Fruit fly (Drosophila melanogaster) whole organism, embryonic: ENCODE measurements around the gene CG14795.

ENCODE experiments used
- Atf6 ChIP-seq: fragments of 200-800 bp; sonication (Bioruptor generic); IDR thresholded peaks from 2 replicates; pipeline ENCODE4 v1.3.6; 2022; ENCODE audit warnings: missing biosample characterization, missing genetic modification characterization
- Bdp1 ChIP-seq: fragments of 200-800 bp; sonication (Bioruptor generic); optimal IDR thresholded peaks from 3 replicates; lab custom pipeline; 2016; ENCODE audit warnings: missing biosample characterization, missing genetic modification characterization
- C15 ChIP-seq: fragments of 200-800 bp; sonication (Bioruptor generic); IDR thresholded peaks from 3 replicates; pipeline ENCODE4 v1.3.6; 2022; ENCODE audit warnings: missing biosample characterization, missing genetic modification characterization
- CG12942 ChIP-seq: fragments of 200-800 bp; sonication (Bioruptor generic); optimal IDR thresholded peaks from 3 replicates; lab custom pipeline; 2016; ENCODE audit warnings: missing biosample characterization, missing genetic modification characterization
- CG14014 ChIP-seq: fragments of 200-800 bp; sonication (Bioruptor generic); IDR thresholded peaks from 2 replicates; pipeline ENCODE4 v1.3.6; 2022; ENCODE audit warnings: missing biosample characterization, missing genetic modification characterization
- CG4360 ChIP-seq: fragments of 200-800 bp; sonication (Bioruptor generic); IDR thresholded peaks from 2 replicates; pipeline ENCODE4 v1.3.6; 2022; ENCODE audit warnings: missing biosample characterization, missing genetic modification characterization
- CG6175 ChIP-seq: fragments of 200-800 bp; sonication (Bioruptor generic); IDR thresholded peaks from 3 replicates; pipeline ENCODE4 v1.3.6; 2022; ENCODE audit warnings: missing biosample characterization, missing genetic modification characterization
- CG6254 ChIP-seq: fragments of 200-800 bp; sonication (Bioruptor generic); optimal IDR thresholded peaks from 3 replicates; lab custom pipeline; 2017; ENCODE audit warnings: mild to moderate bottlenecking, missing biosample characterization, missing genetic modification reagents, missing genetic modification characterization
- CG6813 ChIP-seq: fragments of 200-800 bp; sonication (Bioruptor generic); optimal IDR thresholded peaks from 2 replicates; lab custom pipeline; 2017; ENCODE audit warnings: missing biosample characterization, missing genetic modification characterization, mild to moderate bottlenecking, moderate library complexity, missing genetic modification reagents
- CG7372 ChIP-seq: fragments of 200-800 bp; sonication (Bioruptor generic); IDR thresholded peaks from 2 replicates; pipeline ENCODE4 v1.3.6; 2022; ENCODE audit warnings: missing biosample characterization, missing genetic modification characterization
- CG7745 ChIP-seq: fragments of 200-800 bp; sonication (Bioruptor generic); optimal IDR thresholded peaks from 2 replicates; lab custom pipeline; 2018; ENCODE audit warnings: missing biosample characterization, mild to moderate bottlenecking, missing genetic modification characterization, moderate library complexity
- CG7963 ChIP-seq: fragments of 200-800 bp; sonication (Bioruptor generic); IDR thresholded peaks from 3 replicates; pipeline ENCODE4 v1.3.6; 2022; ENCODE audit warnings: missing biosample characterization, missing genetic modification characterization; ENCODE audit not compliant: partially characterized antibody
- CG7987 ChIP-seq: fragments of 200-800 bp; sonication (Bioruptor generic); optimal IDR thresholded peaks from 2 replicates; lab custom pipeline; 2018; ENCODE audit warnings: missing biosample characterization, mild to moderate bottlenecking, missing genetic modification characterization, moderate library complexity
- CG8281 ChIP-seq: fragments of 200-800 bp; sonication (Bioruptor generic); optimal IDR thresholded peaks from 2 replicates; lab custom pipeline; 2018; ENCODE audit warnings: missing biosample characterization, mild to moderate bottlenecking, missing genetic modification characterization, moderate library complexity
- Dip2 ChIP-seq: fragments of 200-800 bp; sonication (Bioruptor generic); IDR thresholded peaks from 2 replicates; pipeline ENCODE4 v1.3.6; 2022; ENCODE audit warnings: missing biosample characterization, missing genetic modification characterization
- Dip3 ChIP-seq: fragments of 200-800 bp; sonication (Bioruptor generic); optimal IDR thresholded peaks from 3 replicates; lab custom pipeline; 2016; ENCODE audit warnings: missing biosample characterization, missing genetic modification characterization
- Fer2 ChIP-seq: fragments of 200-800 bp; sonication (Bioruptor generic); optimal IDR thresholded peaks from 2 replicates; lab custom pipeline; 2018; ENCODE audit warnings: missing biosample characterization, mild to moderate bottlenecking, missing genetic modification characterization, moderate library complexity
- GATAe ChIP-seq: fragments of 200-800 bp; sonication (Bioruptor generic); conservative IDR thresholded peaks from 2 replicates; pipeline ENCODE4 v1.3.6; 2022; ENCODE audit warnings: missing biosample characterization, missing genetic modification characterization
- H2.0 ChIP-seq: fragments of 200-800 bp; sonication (Bioruptor generic); IDR thresholded peaks from 2 replicates; pipeline ENCODE4 v1.3.6; 2022; ENCODE audit warnings: missing biosample characterization, missing genetic modification characterization
- HHEX ChIP-seq: fragments of 200-800 bp; sonication (Bioruptor generic); optimal IDR thresholded peaks from 3 replicates; lab custom pipeline; 2017; ENCODE audit warnings: missing biosample characterization, mild to moderate bottlenecking, missing genetic modification characterization, missing genetic modification reagents
- HLHmδ ChIP-seq: fragments of 200-800 bp; sonication (Bioruptor generic); optimal IDR thresholded peaks from 2 replicates; lab custom pipeline; 2018; ENCODE audit warnings: missing biosample characterization, mild to moderate bottlenecking, missing genetic modification characterization, moderate library complexity
- HmgZ ChIP-seq: fragments of 200-800 bp; sonication (Bioruptor generic); optimal IDR thresholded peaks from 2 replicates; lab custom pipeline; 2018; ENCODE audit warnings: missing biosample characterization, mild to moderate bottlenecking, missing genetic modification characterization
- Jarid2 ChIP-seq: fragments of 200-800 bp; sonication (Bioruptor generic); optimal IDR thresholded peaks from 3 replicates; lab custom pipeline; 2017; ENCODE audit warnings: mild to moderate bottlenecking, missing biosample characterization, missing genetic modification reagents, missing genetic modification characterization
- Myb ChIP-seq: fragments of 200-800 bp; sonication (Bioruptor generic); optimal IDR thresholded peaks from 2 replicates; lab custom pipeline; 2016; ENCODE audit warnings: missing biosample characterization, missing genetic modification characterization
- NC2β ChIP-seq: fragments of 200-800 bp; sonication (Bioruptor generic); optimal IDR thresholded peaks from 2 replicates; lab custom pipeline; 2016; ENCODE audit warnings: missing biosample characterization, missing genetic modification characterization
- Ravus ChIP-seq: fragments of 200-800 bp; sonication (Bioruptor generic); IDR thresholded peaks from 2 replicates; pipeline ENCODE4 v1.3.6; 2022; ENCODE audit warnings: missing biosample characterization, missing genetic modification characterization
- Rx ChIP-seq: fragments of 200-800 bp; sonication (Bioruptor generic); IDR thresholded peaks from 2 replicates; pipeline ENCODE4 v1.3.6; 2022; ENCODE audit warnings: missing biosample characterization, missing genetic modification characterization
- Scr ChIP-seq: fragments of 200-800 bp; sonication (Bioruptor generic); IDR thresholded peaks from 2 replicates; pipeline ENCODE4 v1.3.6; 2022; ENCODE audit warnings: missing biosample characterization, missing genetic modification characterization; ENCODE audit not compliant: partially characterized antibody
- Spps ChIP-seq: fragments of 200-800 bp; sonication (Bioruptor generic); optimal IDR thresholded peaks from 2 replicates; lab custom pipeline; 2018; ENCODE audit warnings: missing biosample characterization, mild to moderate bottlenecking, missing genetic modification characterization
- Ssrp ChIP-seq: fragments of 200-800 bp; sonication (Bioruptor generic); optimal IDR thresholded peaks from 2 replicates; lab custom pipeline; 2018; ENCODE audit warnings: missing biosample characterization, mild to moderate bottlenecking, missing genetic modification characterization, moderate library complexity
- Trl ChIP-seq, 3 experiments: fragments of >200 bp in 2 of 3; fragments of 200-800 bp in 1 of 3; sonication (Bioruptor generic) in 1 of 3; optimal IDR thresholded peaks; 2 replicates in 1 of 3; 3 replicates in 2 of 3; lab custom pipeline; 2016 to 2017; ENCODE audit warnings: missing biosample characterization in 1 of 3, missing genetic modification characterization in 1 of 3
- bowl ChIP-seq: fragments of 200-800 bp; sonication (Bioruptor generic); IDR thresholded peaks from 2 replicates; pipeline ENCODE4 v1.3.6; 2022; ENCODE audit warnings: missing biosample characterization, missing genetic modification characterization
- bsh ChIP-seq, 2 experiments: fragments of 200-800 bp; sonication (Bioruptor generic); optimal IDR thresholded peaks; 2 replicates each; lab custom pipeline; 2017 to 2018; ENCODE audit warnings: mild to moderate bottlenecking in 2 of 2, missing biosample characterization in 2 of 2, missing genetic modification characterization in 2 of 2, moderate library complexity in 1 of 2
- dm ChIP-seq: fragments of 200-800 bp; sonication (Bioruptor generic); optimal IDR thresholded peaks from 3 replicates; lab custom pipeline; 2016; ENCODE audit warnings: missing biosample characterization, missing genetic modification characterization
- gem ChIP-seq: fragments of 200-800 bp; sonication (Bioruptor generic); optimal IDR thresholded peaks from 2 replicates; lab custom pipeline; 2019; ENCODE audit warnings: missing biosample characterization, mild to moderate bottlenecking, missing genetic modification characterization, moderate library complexity
- gfzf ChIP-seq: fragments of 200-800 bp; sonication (Bioruptor generic); optimal IDR thresholded peaks from 2 replicates; lab custom pipeline; 2016; ENCODE audit warnings: missing biosample characterization, mild to moderate bottlenecking, missing genetic modification characterization, moderate library complexity
- hb ChIP-seq: fragments of 200-800 bp; sonication (Bioruptor generic); IDR thresholded peaks from 3 replicates; pipeline ENCODE4 v1.3.6; 2022; ENCODE audit warnings: missing biosample characterization, missing genetic modification characterization; ENCODE audit not compliant: partially characterized antibody
- insv ChIP-seq, 2 experiments: fragments of 200-800 bp; sonication (Bioruptor generic); optimal IDR thresholded peaks; 3 replicates each; lab custom pipeline; 2016 to 2018; ENCODE audit warnings: missing biosample characterization in 2 of 2, missing genetic modification characterization in 2 of 2
- lov ChIP-seq, 2 experiments: fragments of 200-800 bp in 1 of 2; fragments of >200 bp in 1 of 2; sonication (Bioruptor generic) in 1 of 2; IDR thresholded peaks in 1 of 2; optimal IDR thresholded peaks in 1 of 2; 2 replicates in 1 of 2; 3 replicates in 1 of 2; pipeline versions ENCODE4 v1.3.6 to Lab custom; 2017 to 2022; ENCODE audit warnings: missing biosample characterization in 1 of 2, missing genetic modification characterization in 1 of 2
- maf-S ChIP-seq: fragments of 200-800 bp; sonication (Bioruptor generic); optimal IDR thresholded peaks from 2 replicates; lab custom pipeline; 2016; ENCODE audit warnings: missing biosample characterization, missing genetic modification characterization
- mld ChIP-seq: fragments of 200-800 bp; sonication (Bioruptor generic); IDR thresholded peaks from 3 replicates; pipeline ENCODE4 v1.3.6; 2022; ENCODE audit warnings: missing biosample characterization, missing genetic modification characterization; ENCODE audit not compliant: partially characterized antibody
- nerfin-2 ChIP-seq: fragments of 200-800 bp; sonication (Bioruptor generic); IDR thresholded peaks from 2 replicates; pipeline ENCODE4 v1.3.6; 2022; ENCODE audit warnings: missing biosample characterization, missing genetic modification characterization; ENCODE audit not compliant: partially characterized antibody
- onecut ChIP-seq: fragments of 200-800 bp; sonication (Bioruptor generic); IDR thresholded peaks from 2 replicates; pipeline ENCODE4 v1.3.6; 2022; ENCODE audit warnings: missing biosample characterization, missing genetic modification characterization
- ro ChIP-seq: fragments of 200-800 bp; sonication (Bioruptor generic); IDR thresholded peaks from 2 replicates; pipeline ENCODE4 v1.3.6; 2022; ENCODE audit warnings: missing biosample characterization, missing genetic modification characterization
- shn ChIP-seq: fragments of 200-800 bp; sonication (Bioruptor generic); optimal IDR thresholded peaks from 3 replicates; lab custom pipeline; 2016; ENCODE audit warnings: missing biosample characterization, missing genetic modification characterization
- sqz ChIP-seq: fragments of 200-800 bp; sonication (Bioruptor generic); optimal IDR thresholded peaks from 3 replicates; lab custom pipeline; 2018; ENCODE audit warnings: missing biosample characterization, mild to moderate bottlenecking, missing genetic modification characterization
- tna ChIP-seq: fragments of 200-800 bp; sonication (Bioruptor generic); IDR thresholded peaks from 2 replicates; pipeline ENCODE4 v1.3.6; 2022; ENCODE audit warnings: missing biosample characterization, missing genetic modification characterization; ENCODE audit not compliant: partially characterized antibody
- tup ChIP-seq: fragments of 200-800 bp; sonication (Bioruptor generic); optimal IDR thresholded peaks from 2 replicates; lab custom pipeline; 2016; ENCODE audit warnings: missing biosample characterization, mild to moderate bottlenecking, missing genetic modification characterization, moderate library complexity
- twi ChIP-seq: fragments of 200-800 bp; optimal IDR thresholded peaks from 2 replicates; lab custom pipeline; 2019; ENCODE audit warnings: missing biosample characterization, mild to moderate bottlenecking, missing genetic modification characterization, moderate library complexity

The CG14795 gene

dm6 chrX:1470562-1470961, 42.0 kb downstream of the CG14795 start, which contains the start of gene pck (continued):
- no peak for TF ChIP-seq GATAe (GFP tag; lab: Robert Waterston, UW)
- peak; percentile 31 for TF ChIP-seq Spps (tag; lab: Kevin White, UChicago)
- peak; percentile 66 for TF ChIP-seq CG12942 (GFP tag; lab: Kevin White, UChicago)
- TF ChIP-seq maf-S (GFP tag; lab: Kevin White, UChicago), result peak; percentile 72
- TF ChIP-seq CG7987 (GFP tag; lab: Kevin White, UChicago), result no peak
- TF ChIP-seq CG14014 (GFP tag; lab: Robert Waterston, UW), result no peak
- TF ChIP-seq Ssrp (tag; lab: Kevin White, UChicago), result peak; percentile 25
- 0 out of 2 replicates have a peak, but pooled peaks have one; percentile 29 for TF ChIP-seq nerfin-2 (GFP tag; lab: Robert Waterston, UW)
- TF ChIP-seq dm (GFP tag; lab: Kevin White, UChicago), result peak; percentile 71
- TF ChIP-seq Rx (GFP tag; lab: Robert Waterston, UW), result peak; percentile 50; the same call in 1 of the 2 replicates
- no peak for TF ChIP-seq lov (optimal IDR thresholded peaks at IDR 0.05; lab: Kevin White, UChicago)
- peak; percentile 75; the same call in 1 of the 3 replicates for TF ChIP-seq lov (GFP tag; IDR thresholded peaks at IDR 0.05; lab: Robert Waterston, UW)
- no peak for TF ChIP-seq CG6175 (GFP tag; lab: Robert Waterston, UW)
- peak in 1 of 2 experiments; percentile 76 for TF ChIP-seq bsh (GFP tag; optimal IDR thresholded peaks at IDR 0.05; lab: Kevin White, UChicago)
- no peak for TF ChIP-seq mld (GFP tag; lab: Robert Waterston, UW)
- TF ChIP-seq gfzf (GFP tag; lab: Kevin White, UChicago), result peak; percentile 63
- TF ChIP-seq Scr (GFP tag; lab: Robert Waterston, UW), result peak; percentile 67
- no peak for TF ChIP-seq Ravus (GFP tag; lab: Robert Waterston, UW)
- no peak for TF ChIP-seq Trl (optimal IDR thresholded peaks at IDR 0.05; lab: Kevin White, UChicago)
- TF ChIP-seq Trl (GFP tag; optimal IDR thresholded peaks at IDR 0.05; lab: Kevin White, UChicago), result peak; percentile 68
- no peak for TF ChIP-seq Jarid2
- no peak for TF ChIP-seq tna (GFP tag; lab: Robert Waterston, UW)
- TF ChIP-seq onecut, result peak; percentile 52
- TF ChIP-seq C15, result no peak
- peak; percentile 61 for TF ChIP-seq HmgZ (tag; lab: Kevin White, UChicago)
- no peak for TF ChIP-seq twi (tag; lab: Kevin White, UChicago)
- TF ChIP-seq HLHmδ (GFP tag; lab: Kevin White, UChicago), result no peak
- TF ChIP-seq Bdp1 (GFP tag; lab: Kevin White, UChicago), result peak; percentile 59
- 0 out of 3 replicates have a peak, but pooled peaks have one; percentile 40 for TF ChIP-seq CG7963 (GFP tag; lab: Robert Waterston, UW)
- TF ChIP-seq CG6254 (GFP tag; lab: Kevin White, UChicago), result no peak
- no peak for TF ChIP-seq ro
- TF ChIP-seq CG7745, result no peak
- no peak for TF ChIP-seq gem (tag; lab: Kevin White, UChicago)
- TF ChIP-seq sqz (GFP tag; lab: Kevin White, UChicago), result no peak
- TF ChIP-seq Myb (GFP tag; lab: Kevin White, UChicago), result peak; percentile 34
- no peak for TF ChIP-seq hb (GFP tag; lab: Robert Waterston, UW)
- TF ChIP-seq Fer2 (tag; lab: Kevin White, UChicago), result no peak
- TF ChIP-seq CG4360 (GFP tag; lab: Robert Waterston, UW), result peak; percentile 32; the same call in 1 of the 2 replicates
- peak; percentile 63 for TF ChIP-seq Dip3
- peak; percentile 6 for TF ChIP-seq HHEX (GFP tag; lab: Kevin White, UChicago)
- 0 out of 2 replicates have a peak, but pooled peaks have one; percentile 43 for TF ChIP-seq CG7372 (GFP tag; lab: Robert Waterston, UW)
- TF ChIP-seq CG6813 (GFP tag; lab: Kevin White, UChicago), result peak; percentile 13
- TF ChIP-seq tup (GFP tag; lab: Kevin White, UChicago), result no peak
- no peak for TF ChIP-seq CG8281 (tag; lab: Kevin White, UChicago)
- TF ChIP-seq H2.0 (GFP tag; lab: Robert Waterston, UW), result peak; percentile 69; the same call in 1 of the 2 replicates
- TF ChIP-seq bowl (GFP tag; lab: Robert Waterston, UW), result no peak
- peak; percentile 71 for TF ChIP-seq NC2β (GFP tag; lab: Kevin White, UChicago)
- TF ChIP-seq shn (GFP tag; lab: Kevin White, UChicago), result peak; percentile 44
- peak; percentile 52; the same call in 1 of the 2 replicates for TF ChIP-seq Atf6
- no peak for TF ChIP-seq insv (GFP tag; optimal IDR thresholded peaks at IDR 0.05; lab: Kevin White, UChicago)
- no peak for TF ChIP-seq Dip2 (GFP tag; lab: Robert Waterston, UW)
